Fruit fly (Drosophila melanogaster) whole organism, embryonic: ENCODE data around the gene CG34180.

Experiments used
- ATbp ChIP-seq: fragments of 200-800 bp; sonication (Bioruptor generic); optimal IDR thresholded peaks from 2 replicates; lab custom pipeline; 2017; ENCODE audit warnings: missing biosample characterization, mild to moderate bottlenecking, missing genetic modification characterization, missing genetic modification reagents
- Abd-B ChIP-seq: fragments of 200-800 bp; sonication (Bioruptor generic); optimal IDR thresholded peaks from 2 replicates; lab custom pipeline; 2018; ENCODE audit warnings: missing biosample characterization, mild to moderate bottlenecking, missing genetic modification characterization, moderate library complexity
- Atf3 ChIP-seq: fragments of 200-800 bp; sonication (Bioruptor generic); optimal IDR thresholded peaks from 3 replicates; lab custom pipeline; 2016; ENCODE audit warnings: missing biosample characterization, missing genetic modification characterization
- Bgb ChIP-seq: fragments of 200-800 bp; sonication (Bioruptor generic); IDR thresholded peaks from 2 replicates; pipeline ENCODE4 v1.3.6; 2022; ENCODE audit warnings: missing biosample characterization, missing genetic modification characterization; ENCODE audit not compliant: partially characterized antibody
- Blimp-1 ChIP-seq: fragments of 200-800 bp; sonication (Bioruptor generic); optimal IDR thresholded peaks from 3 replicates; lab custom pipeline; 2018; ENCODE audit warnings: missing biosample characterization, missing genetic modification characterization, mild to moderate bottlenecking, moderate library complexity, missing genetic modification reagents
- CG12659 ChIP-seq: fragments of 200-800 bp; sonication (Bioruptor generic); optimal IDR thresholded peaks from 3 replicates; lab custom pipeline; 2017; ENCODE audit warnings: mild to moderate bottlenecking, missing biosample characterization, missing genetic modification reagents, missing genetic modification characterization
- CG15514 ChIP-seq: fragments of 200-800 bp; sonication (Bioruptor generic); optimal IDR thresholded peaks from 3 replicates; lab custom pipeline; 2017; ENCODE audit warnings: missing biosample characterization, missing genetic modification characterization, mild to moderate bottlenecking, moderate library complexity, missing genetic modification reagents
- CG16779 ChIP-seq: fragments of 200-800 bp; sonication (Bioruptor generic); IDR thresholded peaks from 2 replicates; pipeline ENCODE4 v1.3.6; 2022; ENCODE audit warnings: missing biosample characterization, missing genetic modification characterization
- CG16815 ChIP-seq: fragments of 200-800 bp; sonication (Bioruptor generic); optimal IDR thresholded peaks from 3 replicates; lab custom pipeline; 2017; ENCODE audit warnings: missing biosample characterization, mild to moderate bottlenecking, missing genetic modification characterization
- CG16863 ChIP-seq: fragments of 200-800 bp; sonication (Bioruptor generic); optimal IDR thresholded peaks from 3 replicates; lab custom pipeline; 2016; ENCODE audit warnings: missing biosample characterization, missing genetic modification characterization
- CG17328 ChIP-seq: fragments of 200-800 bp; sonication (Bioruptor generic); IDR thresholded peaks from 2 replicates; pipeline ENCODE4 v1.3.6; 2022; ENCODE audit warnings: missing biosample characterization, missing genetic modification characterization
- CG2678 ChIP-seq: fragments of 200-800 bp; sonication (Bioruptor generic); optimal IDR thresholded peaks from 3 replicates; lab custom pipeline; 2019; ENCODE audit warnings: missing biosample characterization, mild to moderate bottlenecking, missing genetic modification characterization, moderate library complexity
- CG3065 ChIP-seq: fragments of 200-800 bp; sonication (Bioruptor generic); optimal IDR thresholded peaks from 2 replicates; lab custom pipeline; 2016; ENCODE audit warnings: missing biosample characterization, missing genetic modification characterization
- CG34376 ChIP-seq: fragments of 200-800 bp; sonication (Bioruptor generic); optimal IDR thresholded peaks from 2 replicates; lab custom pipeline; 2018; ENCODE audit warnings: missing biosample characterization, mild to moderate bottlenecking, missing genetic modification characterization
- CG4360 ChIP-seq: fragments of 200-800 bp; sonication (Bioruptor generic); IDR thresholded peaks from 2 replicates; pipeline ENCODE4 v1.3.6; 2022; ENCODE audit warnings: missing biosample characterization, missing genetic modification characterization
- CG43689 ChIP-seq: fragments of 200-800 bp; sonication (Bioruptor generic); IDR thresholded peaks from 2 replicates; pipeline ENCODE4 v1.3.6; 2022; ENCODE audit warnings: missing biosample characterization, missing genetic modification characterization
- CG4404 ChIP-seq: fragments of 200-800 bp; sonication (Bioruptor generic); IDR thresholded peaks from 2 replicates; pipeline ENCODE4 v1.3.6; 2022; ENCODE audit warnings: missing biosample characterization, missing genetic modification characterization
- CG6254 ChIP-seq: fragments of 200-800 bp; sonication (Bioruptor generic); optimal IDR thresholded peaks from 3 replicates; lab custom pipeline; 2017; ENCODE audit warnings: mild to moderate bottlenecking, missing biosample characterization, missing genetic modification reagents, missing genetic modification characterization
- CG6813 ChIP-seq: fragments of 200-800 bp; sonication (Bioruptor generic); optimal IDR thresholded peaks from 2 replicates; lab custom pipeline; 2017; ENCODE audit warnings: missing biosample characterization, missing genetic modification characterization, mild to moderate bottlenecking, moderate library complexity, missing genetic modification reagents
- CG6854 ChIP-seq: fragments of 200-800 bp; sonication (Bioruptor generic); optimal IDR thresholded peaks from 3 replicates; lab custom pipeline; 2017; ENCODE audit warnings: missing biosample characterization, mild to moderate bottlenecking, missing genetic modification characterization
- CG8765 ChIP-seq: fragments of 200-800 bp; sonication (Bioruptor generic); IDR thresholded peaks from 2 replicates; pipeline ENCODE4 v1.3.6; 2022; ENCODE audit warnings: missing biosample characterization, missing genetic modification characterization
- CG9609 ChIP-seq: fragments of 200-800 bp; sonication (Bioruptor generic); optimal IDR thresholded peaks from 3 replicates; lab custom pipeline; 2016; ENCODE audit warnings: missing biosample characterization, missing genetic modification characterization
- CG9932 ChIP-seq: fragments of 200-800 bp; sonication (Bioruptor generic); IDR thresholded peaks from 2 replicates; pipeline ENCODE4 v1.3.6; 2022; ENCODE audit warnings: missing biosample characterization, missing genetic modification characterization
- Chrac-16 ChIP-seq: fragments of 200-800 bp; sonication (Bioruptor generic); optimal IDR thresholded peaks from 3 replicates; lab custom pipeline; 2016; ENCODE audit warnings: missing biosample characterization, missing genetic modification characterization
- Dip3 ChIP-seq: fragments of 200-800 bp; sonication (Bioruptor generic); optimal IDR thresholded peaks from 3 replicates; lab custom pipeline; 2016; ENCODE audit warnings: missing biosample characterization, missing genetic modification characterization
- Doc2 ChIP-seq: fragments of 200-800 bp; sonication (Bioruptor generic); IDR thresholded peaks from 2 replicates; pipeline ENCODE4 v1.3.6; 2022; ENCODE audit warnings: missing biosample characterization, missing genetic modification characterization
- Dp ChIP-seq: fragments of 200-800 bp; sonication (Bioruptor generic); optimal IDR thresholded peaks from 2 replicates; lab custom pipeline; 2018; ENCODE audit warnings: missing biosample characterization, mild to moderate bottlenecking, missing genetic modification characterization, moderate library complexity
- Dref ChIP-seq: fragments of 200-800 bp; sonication (Bioruptor generic); IDR thresholded peaks from 2 replicates; pipeline ENCODE4 v1.3.6; 2022; ENCODE audit warnings: missing biosample characterization, missing genetic modification characterization
- E2f2 ChIP-seq: fragments of 200-800 bp; sonication (Bioruptor generic); IDR thresholded peaks from 2 replicates; pipeline ENCODE4 v1.3.6; 2022; ENCODE audit warnings: missing biosample characterization, missing genetic modification characterization
- Fer1 ChIP-seq: fragments of 200-800 bp; sonication (Bioruptor generic); optimal IDR thresholded peaks from 2 replicates; lab custom pipeline; 2017; ENCODE audit warnings: missing biosample characterization, mild to moderate bottlenecking, missing genetic modification characterization
- Hr78 ChIP-seq, 2 experiments: fragments of 200-800 bp in 1 of 2; fragments of >200 bp in 1 of 2; sonication (Bioruptor generic) in 1 of 2; optimal IDR thresholded peaks; 2 replicates each; lab custom pipeline; 2017 to 2019; ENCODE audit warnings: missing biosample characterization in 2 of 2, missing genetic modification characterization in 2 of 2, mild to moderate bottlenecking in 1 of 2, moderate library complexity in 1 of 2
- Hsf ChIP-seq: fragments of 200-800 bp; sonication (Bioruptor generic); optimal IDR thresholded peaks from 3 replicates; lab custom pipeline; 2016; ENCODE audit warnings: missing biosample characterization, missing genetic modification characterization
- Max ChIP-seq: fragments of 200-800 bp; sonication (Bioruptor generic); optimal IDR thresholded peaks from 2 replicates; lab custom pipeline; 2016; ENCODE audit warnings: missing biosample characterization, mild to moderate bottlenecking, missing genetic modification characterization
- Myb ChIP-seq: fragments of 200-800 bp; sonication (Bioruptor generic); optimal IDR thresholded peaks from 2 replicates; lab custom pipeline; 2016; ENCODE audit warnings: missing biosample characterization, missing genetic modification characterization
- Trl ChIP-seq, 3 experiments: fragments of >200 bp in 2 of 3; fragments of 200-800 bp in 1 of 3; sonication (Bioruptor generic) in 1 of 3; optimal IDR thresholded peaks; 2 replicates in 1 of 3; 3 replicates in 2 of 3; lab custom pipeline; 2016 to 2017; ENCODE audit warnings: missing biosample characterization in 1 of 3, missing genetic modification characterization in 1 of 3
- amos ChIP-seq: fragments of 200-800 bp; sonication (Bioruptor generic); IDR thresholded peaks from 2 replicates; pipeline ENCODE4 v1.3.6; 2022; ENCODE audit warnings: missing biosample characterization, missing genetic modification characterization; ENCODE audit not compliant: partially characterized antibody
- bab2 ChIP-seq: fragments of 200-800 bp; sonication (Bioruptor generic); optimal IDR thresholded peaks from 2 replicates; lab custom pipeline; 2016; ENCODE audit warnings: missing biosample characterization, missing genetic modification characterization
- fru ChIP-seq: fragments of >200 bp; optimal IDR thresholded peaks from 2 replicates; lab custom pipeline; 2017
- gcm2 ChIP-seq: fragments of 200-800 bp; sonication (Bioruptor generic); optimal IDR thresholded peaks from 2 replicates; lab custom pipeline; 2016; ENCODE audit warnings: missing biosample characterization, missing genetic modification characterization
- gt ChIP-seq: fragments of 200-800 bp; sonication (Bioruptor generic); IDR thresholded peaks from 2 replicates; pipeline ENCODE4 v1.3.6; 2022; ENCODE audit warnings: missing biosample characterization, missing genetic modification characterization
- ham ChIP-seq: fragments of 200-800 bp; sonication (Bioruptor generic); IDR thresholded peaks from 2 replicates; pipeline ENCODE4 v1.3.6; 2022; ENCODE audit warnings: missing biosample characterization, missing genetic modification characterization
- jing ChIP-seq: fragments of 200-800 bp; sonication (Bioruptor generic); optimal IDR thresholded peaks from 2 replicates; lab custom pipeline; 2018; ENCODE audit warnings: missing biosample characterization, mild to moderate bottlenecking, missing genetic modification characterization
- lmd ChIP-seq: fragments of 200-800 bp; sonication (Bioruptor generic); IDR thresholded peaks from 2 replicates; pipeline ENCODE4 v1.3.6; 2022; ENCODE audit warnings: missing biosample characterization, missing genetic modification characterization
- peb ChIP-seq: fragments of 200-800 bp; sonication (Bioruptor generic); IDR thresholded peaks from 2 replicates; pipeline ENCODE4 v1.3.6; 2022; ENCODE audit warnings: missing biosample characterization, missing genetic modification characterization
- ranshi ChIP-seq: fragments of 200-800 bp; sonication (Bioruptor generic); IDR thresholded peaks from 2 replicates; pipeline ENCODE4 v1.3.6; 2022; ENCODE audit warnings: missing biosample characterization, missing genetic modification characterization
- shn ChIP-seq: fragments of 200-800 bp; sonication (Bioruptor generic); optimal IDR thresholded peaks from 3 replicates; lab custom pipeline; 2016; ENCODE audit warnings: missing biosample characterization, missing genetic modification characterization
- slbo ChIP-seq: fragments of 200-800 bp; sonication (Bioruptor generic); IDR thresholded peaks from 2 replicates; pipeline ENCODE4 v1.3.6; 2022; ENCODE audit warnings: missing biosample characterization, missing genetic modification characterization
- ssp ChIP-seq: fragments of 200-800 bp; sonication (Bioruptor generic); IDR thresholded peaks from 2 replicates; pipeline ENCODE4 v1.3.6; 2022; ENCODE audit warnings: missing biosample characterization, missing genetic modification characterization
- vfl ChIP-seq: fragments of 200-800 bp; sonication (Bioruptor generic); optimal IDR thresholded peaks from 2 replicates; lab custom pipeline; 2016; ENCODE audit warnings: missing biosample characterization, missing genetic modification characterization
- zf30C ChIP-seq: fragments of 200-800 bp; sonication (Bioruptor generic); optimal IDR thresholded peaks from 3 replicates; lab custom pipeline; 2018; ENCODE audit warnings: missing biosample characterization, mild to moderate bottlenecking, missing genetic modification characterization

Gene CG34180

DNA sequence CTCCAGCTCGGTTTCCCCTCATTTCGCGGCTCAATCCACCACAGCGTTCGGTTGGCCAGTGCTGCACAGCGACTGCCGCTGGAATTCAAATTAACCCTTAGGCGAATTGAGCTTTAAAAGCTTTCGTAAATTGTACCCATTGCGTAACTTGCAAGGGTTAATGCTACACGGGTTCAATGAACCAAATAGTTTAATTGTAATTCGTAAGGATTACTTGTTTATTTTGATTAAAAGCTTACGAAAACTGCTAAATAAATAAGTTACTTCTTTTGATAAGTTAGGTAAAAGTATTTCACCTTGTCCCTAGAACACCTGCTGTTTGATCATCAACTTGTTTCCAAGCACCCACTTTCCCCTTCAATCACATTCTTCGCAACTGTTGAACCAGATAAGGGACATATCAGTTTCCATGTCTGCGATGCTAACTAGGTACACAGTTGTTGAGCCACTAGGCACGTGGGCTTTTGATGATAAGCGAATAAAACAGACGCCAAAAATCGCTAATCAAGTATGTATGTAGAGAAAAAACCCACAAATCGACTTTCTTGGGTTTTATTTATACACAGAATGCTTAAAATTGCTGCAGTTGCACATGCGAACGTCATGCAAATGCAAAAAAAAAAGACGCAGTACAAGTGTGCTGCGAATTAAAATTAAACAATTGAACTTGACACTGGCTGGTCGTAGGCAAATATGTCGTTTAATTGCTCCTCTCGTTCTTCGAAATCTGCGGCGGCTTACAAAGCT lies 14.2 kb upstream of the CG34180 start, which contains the start of gene Pfas (continued):
- peak; percentile 82 for TF ChIP-seq E2f2
- TF ChIP-seq CG3065, result no peak
- TF ChIP-seq CG9932, result peak; percentile 68
- TF ChIP-seq CG16815 (GFP tag; lab: Kevin White, UChicago), result no peak
- TF ChIP-seq CG12659 (GFP tag; lab: Kevin White, UChicago), result peak; percentile 70
- TF ChIP-seq CG34376 (GFP tag; lab: Kevin White, UChicago), result peak; percentile 83
- TF ChIP-seq CG16863 (GFP tag; lab: Kevin White, UChicago), result no peak
- peak; percentile 39; the same call in 1 of the 2 replicates for TF ChIP-seq amos (GFP tag; lab: Robert Waterston, UW)
- no peak for TF ChIP-seq fru
- TF ChIP-seq Doc2 (GFP tag; lab: Robert Waterston, UW), result no peak
- peak; percentile 48 for TF ChIP-seq CG9609 (GFP tag; lab: Kevin White, UChicago)
- TF ChIP-seq CG8765 (GFP tag; lab: Robert Waterston, UW), result no peak
- TF ChIP-seq Chrac-16, result peak; percentile 28
- TF ChIP-seq Dp (GFP tag; lab: Kevin White, UChicago), result peak; percentile 81
- 0 out of 2 replicates have a peak, but pooled peaks have one; percentile 13 for TF ChIP-seq CG17328 (GFP tag; lab: Robert Waterston, UW)
- TF ChIP-seq CG6254, result no peak
- peak; percentile 72 for TF ChIP-seq Fer1 (GFP tag; lab: Kevin White, UChicago)
- TF ChIP-seq Abd-B (GFP tag; lab: Kevin White, UChicago), result no peak
- no peak for TF ChIP-seq CG43689 (GFP tag; lab: Robert Waterston, UW)
- TF ChIP-seq CG4404 (GFP tag; lab: Robert Waterston, UW), result no peak
- peak; percentile 5 for TF ChIP-seq bab2 (GFP tag; lab: Kevin White, UChicago)
- TF ChIP-seq gt, result no peak
- no peak for TF ChIP-seq CG6854 (GFP tag; lab: Kevin White, UChicago)
- TF ChIP-seq ssp (GFP tag; lab: Robert Waterston, UW), result no peak
- no peak for TF ChIP-seq peb (GFP tag; lab: Robert Waterston, UW)
- no peak for TF ChIP-seq ham (GFP tag; lab: Robert Waterston, UW)
- TF ChIP-seq Blimp-1 (GFP tag; lab: Kevin White, UChicago), result peak; percentile 62
- TF ChIP-seq Dip3 (GFP tag; lab: Kevin White, UChicago), result peak; percentile 61
- TF ChIP-seq slbo (GFP tag; lab: Robert Waterston, UW), result peak; percentile 65
- peak; percentile 64 for TF ChIP-seq ranshi (GFP tag; lab: Robert Waterston, UW)
- peak; percentile 33; the same call in 1 of the 2 replicates for TF ChIP-seq Bgb (GFP tag; lab: Robert Waterston, UW)
- no peak for TF ChIP-seq CG4360 (GFP tag; lab: Robert Waterston, UW)
- TF ChIP-seq Myb (GFP tag; lab: Kevin White, UChicago), result peak; percentile 95
- TF ChIP-seq CG2678 (tag; lab: Kevin White, UChicago), result peak; percentile 80
- no peak for TF ChIP-seq gcm2 (GFP tag; lab: Kevin White, UChicago)
- no peak for TF ChIP-seq Dref (GFP tag; lab: Robert Waterston, UW)
- peak; percentile 64 for TF ChIP-seq vfl
- TF ChIP-seq CG16779, result no peak
- TF ChIP-seq Hr78 (GFP tag; optimal IDR thresholded peaks at IDR 0.05; lab: Kevin White, UChicago), result peak in 1 of 2 experiments; percentile 41
- TF ChIP-seq lmd, result no peak
- TF ChIP-seq Trl (optimal IDR thresholded peaks at IDR 0.05; lab: Kevin White, UChicago), result no peak
- TF ChIP-seq Trl (GFP tag; optimal IDR thresholded peaks at IDR 0.05; lab: Kevin White, UChicago), result peak; percentile 52
- no peak for TF ChIP-seq jing
- TF ChIP-seq Max (GFP tag; lab: Kevin White, UChicago), result peak; percentile 33
- no peak for TF ChIP-seq CG6813 (GFP tag; lab: Kevin White, UChicago)
- peak; percentile 76 for TF ChIP-seq CG15514 (GFP tag; lab: Kevin White, UChicago)
- TF ChIP-seq shn (GFP tag; lab: Kevin White, UChicago), result peak; percentile 44
- peak; percentile 20 for TF ChIP-seq ATbp (GFP tag; lab: Kevin White, UChicago)
- TF ChIP-seq zf30C (GFP tag; lab: Kevin White, UChicago), result no peak
- no peak for TF ChIP-seq Atf3 (GFP tag; lab: Kevin White, UChicago)
- TF ChIP-seq Hsf (GFP tag; lab: Kevin White, UChicago), result peak; percentile 45
